Worm (Caenorhabditis elegans) whole organism, L2 larva: ENCODE measurements around the gene Y54G11A.4.
A peak's percentile ranks its signal among the peaks of the same experiment; 100 is the strongest.

Experiments
- C34F6.9 ChIP-seq: fragments of 150-350 bp; optimal IDR thresholded peaks from 2 replicates; lab custom pipeline; 2014; ENCODE audit warnings: missing biosample characterization, missing genetic modification characterization
- F13H6.1 ChIP-seq: sonication (generic microtip); optimal IDR thresholded peaks from 2 replicates; lab custom pipeline; 2016; ENCODE audit warnings: missing genetic modification characterization, missing compliant biosample characterization
- alr-1 ChIP-seq: fragments of 150-350 bp; optimal IDR thresholded peaks from 2 replicates; lab custom pipeline; 2014; ENCODE audit warnings: missing biosample characterization, missing genetic modification characterization
- aly-2 ChIP-seq: fragments of 150-350 bp; optimal IDR thresholded peaks from 2 replicates; lab custom pipeline; 2014; ENCODE audit warnings: missing biosample characterization, missing genetic modification characterization
- ama-1 ChIP-seq: fragments of 150-350 bp; optimal IDR thresholded peaks from 2 replicates; lab custom pipeline; 2018; ENCODE audit warnings: inconsistent platforms
- blmp-1 ChIP-seq: sonication (generic microtip); optimal IDR thresholded peaks from 2 replicates; lab custom pipeline; 2017; ENCODE audit warnings: missing genetic modification characterization, mild to moderate bottlenecking, missing compliant biosample characterization, antibody characterized with exemption, moderate library complexity; ENCODE audit not compliant: insufficient read depth
- crh-2 ChIP-seq: sonication (generic microtip); optimal IDR thresholded peaks from 2 replicates; lab custom pipeline; 2017; ENCODE audit warnings: missing biosample characterization, missing genetic modification characterization
- dmd-4 ChIP-seq: sonication (generic microtip); optimal IDR thresholded peaks from 2 replicates; lab custom pipeline; 2017; ENCODE audit warnings: missing biosample characterization, missing genetic modification characterization
- egl-27 ChIP-seq: sonication (generic microtip); optimal IDR thresholded peaks from 3 replicates; lab custom pipeline; 2017; ENCODE audit warnings: missing biosample characterization, missing genetic modification reagents, missing genetic modification characterization
- elt-1 ChIP-seq: fragments of 150-350 bp; optimal IDR thresholded peaks from 2 replicates; lab custom pipeline; 2014; ENCODE audit warnings: missing biosample characterization, missing genetic modification characterization
- elt-3 ChIP-seq: sonication (generic microtip); optimal IDR thresholded peaks from 2 replicates; lab custom pipeline; 2017; ENCODE audit warnings: missing biosample characterization, missing genetic modification characterization
- fos-1 ChIP-seq: fragments of 150-350 bp; optimal IDR thresholded peaks from 2 replicates; lab custom pipeline; 2014; ENCODE audit warnings: missing biosample characterization, missing genetic modification characterization
- gmeb-1 ChIP-seq: fragments of 150-350 bp; optimal IDR thresholded peaks from 2 replicates; lab custom pipeline; 2014; ENCODE audit warnings: missing biosample characterization, missing genetic modification characterization
- lin-11 ChIP-seq: fragments of 150-350 bp; sonication (generic microtip); optimal IDR thresholded peaks from 2 replicates; lab custom pipeline; 2014; ENCODE audit warnings: missing biosample characterization, missing genetic modification characterization, inconsistent platforms, mixed read lengths
- lin-13 ChIP-seq: fragments of 150-350 bp; optimal IDR thresholded peaks from 2 replicates; lab custom pipeline; 2014; ENCODE audit warnings: missing biosample characterization, missing genetic modification reagents, missing genetic modification characterization
- lin-39 ChIP-seq: fragments of 150-350 bp; optimal IDR thresholded peaks from 2 replicates; lab custom pipeline; 2014; ENCODE audit warnings: missing biosample characterization, missing genetic modification reagents, missing genetic modification characterization
- lsy-2 ChIP-seq, 2 experiments: fragments of 150-350 bp in 1 of 2; sonication (generic microtip) in 1 of 2; optimal IDR thresholded peaks; 2 replicates each; lab custom pipeline; 2014 to 2017; ENCODE audit warnings: missing biosample characterization in 2 of 2, missing genetic modification characterization in 2 of 2
- mab-5 ChIP-seq: fragments of 150-350 bp; optimal IDR thresholded peaks from 2 replicates; lab custom pipeline; 2014; ENCODE audit warnings: missing biosample characterization, missing genetic modification characterization
- mbf-1 ChIP-seq: sonication (generic microtip); optimal IDR thresholded peaks from 2 replicates; lab custom pipeline; 2017; ENCODE audit warnings: missing biosample characterization, missing genetic modification characterization
- mdl-1 ChIP-seq, 2 experiments: fragments of 150-350 bp in 1 of 2; sonication (generic microtip) in 1 of 2; optimal IDR thresholded peaks; 2 replicates each; lab custom pipeline; 2017; ENCODE audit warnings: missing biosample characterization in 2 of 2, missing genetic modification characterization in 2 of 2
- nhr-10 ChIP-seq: sonication (generic microtip); optimal IDR thresholded peaks from 2 replicates; lab custom pipeline; 2017; ENCODE audit warnings: missing biosample characterization, missing genetic modification characterization
- nhr-12 ChIP-seq: fragments of 150-350 bp; optimal IDR thresholded peaks from 2 replicates; lab custom pipeline; 2014; ENCODE audit warnings: missing biosample characterization, missing genetic modification characterization
- nhr-129 ChIP-seq: fragments of 150-350 bp; optimal IDR thresholded peaks from 2 replicates; lab custom pipeline; 2014; ENCODE audit warnings: missing biosample characterization, missing genetic modification characterization
- nhr-23 ChIP-seq: fragments of 150-350 bp; optimal IDR thresholded peaks from 2 replicates; lab custom pipeline; 2014; ENCODE audit warnings: missing biosample characterization, missing genetic modification reagents, missing genetic modification characterization
- nhr-25 ChIP-seq: fragments of 150-350 bp; sonication (generic microtip); optimal IDR thresholded peaks from 3 replicates; lab custom pipeline; 2014; ENCODE audit warnings: missing biosample characterization, missing genetic modification characterization
- nhr-6 ChIP-seq: fragments of 150-350 bp; optimal IDR thresholded peaks from 2 replicates; lab custom pipeline; 2014; ENCODE audit warnings: missing biosample characterization, missing genetic modification characterization
- nhr-77 ChIP-seq: fragments of 150-350 bp; optimal IDR thresholded peaks from 2 replicates; lab custom pipeline; 2014; ENCODE audit warnings: missing biosample characterization, missing genetic modification characterization
- peb-1 ChIP-seq: fragments of 150-350 bp; optimal IDR thresholded peaks from 2 replicates; lab custom pipeline; 2014; ENCODE audit warnings: missing biosample characterization, missing genetic modification characterization
- sem-4 ChIP-seq: fragments of 150-350 bp; optimal IDR thresholded peaks from 2 replicates; lab custom pipeline; 2014; ENCODE audit warnings: missing biosample characterization, missing genetic modification reagents, missing genetic modification characterization
- sma-3 ChIP-seq: sonication (generic microtip); optimal IDR thresholded peaks from 2 replicates; lab custom pipeline; 2016; ENCODE audit warnings: missing genetic modification reagents, missing genetic modification characterization, missing compliant biosample characterization
- sma-9 ChIP-seq, 2 experiments: fragments of 150-350 bp in 1 of 2; sonication (generic microtip) in 1 of 2; optimal IDR thresholded peaks; 2 replicates each; lab custom pipeline; 2014 to 2016; ENCODE audit warnings: missing genetic modification characterization in 2 of 2, mild to moderate bottlenecking in 1 of 2, missing biosample characterization in 1 of 2, missing compliant biosample characterization in 1 of 2, missing genetic modification reagents in 1 of 2, moderate library complexity in 1 of 2
- snpc-4 ChIP-seq: fragments of 150-350 bp; optimal IDR thresholded peaks from 2 replicates; lab custom pipeline; 2014; ENCODE audit warnings: missing biosample characterization, missing genetic modification characterization
- unc-39 ChIP-seq: fragments of 150-350 bp; optimal IDR thresholded peaks from 2 replicates; lab custom pipeline; 2014; ENCODE audit warnings: missing biosample characterization, missing genetic modification characterization
- unc-55 ChIP-seq: fragments of 150-350 bp; sonication (generic microtip); optimal IDR thresholded peaks from 3 replicates; lab custom pipeline; 2014; ENCODE audit warnings: missing biosample characterization, missing genetic modification reagents, missing genetic modification characterization
- ztf-11 ChIP-seq: sonication (generic microtip); optimal IDR thresholded peaks from 2 replicates; lab custom pipeline; 2017; ENCODE audit warnings: missing biosample characterization, missing genetic modification characterization
- ztf-4 ChIP-seq: fragments of 150-350 bp; optimal IDR thresholded peaks from 2 replicates; lab custom pipeline; 2014; ENCODE audit warnings: missing biosample characterization, missing genetic modification characterization

The Y54G11A.4 gene

ce11 chrII:14244457-14245254, 48.0 kb upstream of the Y54G11A.4 start (continued):
- TF ChIP-seq nhr-10 (tag; lab: Kevin White, UChicago) = no peak
- TF ChIP-seq unc-55 (GFP tag; lab: Kevin White, UChicago) = peak; percentile 73
- TF ChIP-seq peb-1 (tag; lab: Kevin White, UChicago) = no peak
- TF ChIP-seq lin-11 (tag; lab: Kevin White, UChicago) = no peak
- no peak for TF ChIP-seq dmd-4 (tag; lab: Kevin White, UChicago)
- TF ChIP-seq mab-5 = no peak

ce11 chrII:14247227-14247626, 45.4 kb upstream of the Y54G11A.4 start:
- TF ChIP-seq aly-2 (tag; lab: Kevin White, UChicago) = no peak
- TF ChIP-seq blmp-1 (tag; lab: Kevin White, UChicago) = no peak

ce11 chrII:14247748-14248502, 44.7 kb upstream of the Y54G11A.4 start:
- TF ChIP-seq sma-3 (GFP tag; lab: Kevin White, UChicago) (peak; percentile 60), snpc-4 (tag; lab: Kevin White, UChicago) (no peak), mbf-1 (tag; lab: Kevin White, UChicago) (no peak), nhr-129 (tag; lab: Kevin White, UChicago) (peak; percentile 51), blmp-1 (tag; lab: Kevin White, UChicago) (peak; percentile 35), nhr-23 (tag; lab: Kevin White, UChicago) (no peak), peb-1 (tag; lab: Kevin White, UChicago) (no peak), ama-1 (no peak), lin-13 (GFP tag; lab: Kevin White, UChicago) (no peak), sem-4 (tag; lab: Kevin White, UChicago) (no peak), ztf-11 (tag; lab: Kevin White, UChicago) (no peak), alr-1 (tag; lab: Kevin White, UChicago) (no peak), nhr-25 (tag; lab: Kevin White, UChicago) (peak; percentile 86), elt-1 (tag; lab: Kevin White, UChicago) (no peak), elt-3 (tag; lab: Kevin White, UChicago) (no peak), nhr-6 (tag; lab: Kevin White, UChicago) (no peak), F13H6.1 (tag; lab: Kevin White, UChicago) (peak; percentile 12), nhr-77 (tag; lab: Kevin White, UChicago) (no peak), fos-1 (tag; lab: Kevin White, UChicago) (peak; percentile 66), gmeb-1 (tag; lab: Kevin White, UChicago) (peak; percentile 36), lin-39 (no peak), crh-2 (tag; lab: Kevin White, UChicago) (peak; percentile 9), unc-39 (tag; lab: Kevin White, UChicago) (no peak)
- TF ChIP-seq, all 48 proteins: peak for 8

ce11 chrII:14249489-14249888, 43.1 kb upstream of the Y54G11A.4 start:
- TF ChIP-seq lin-39 = no peak
- peak; percentile 51 for TF ChIP-seq F13H6.1 (tag; lab: Kevin White, UChicago)
- TF ChIP-seq elt-1 (tag; lab: Kevin White, UChicago) = no peak
- TF ChIP-seq nhr-129 (tag; lab: Kevin White, UChicago) = peak; percentile 79
- peak; percentile 14 for TF ChIP-seq lin-13 (GFP tag; lab: Kevin White, UChicago)
- TF ChIP-seq mbf-1 (tag; lab: Kevin White, UChicago) = no peak
- peak; percentile 48 for TF ChIP-seq fos-1 (tag; lab: Kevin White, UChicago)
- TF ChIP-seq crh-2 (tag; lab: Kevin White, UChicago) = peak; percentile 57
- peak; percentile 56 for TF ChIP-seq sma-9 (GFP tag; optimal IDR thresholded peaks at IDR 0.05; lab: Kevin White, UChicago)
- no peak for TF ChIP-seq sma-9 (tag; optimal IDR thresholded peaks at IDR 0.05; lab: Kevin White, UChicago)
- peak; percentile 39 for TF ChIP-seq ztf-4 (tag; lab: Kevin White, UChicago)
- TF ChIP-seq mdl-1 (tag; optimal IDR thresholded peaks at IDR 0.05; lab: Kevin White, UChicago) = peak; percentile 53 to 60
- TF ChIP-seq lsy-2 (tag; optimal IDR thresholded peaks at IDR 0.05; lab: Kevin White, UChicago) = peak in 1 of 2 experiments; percentile 8
- TF ChIP-seq sem-4 (tag; lab: Kevin White, UChicago) = no peak
- TF ChIP-seq C34F6.9 = peak; percentile 43
- peak; percentile 25 for TF ChIP-seq unc-55 (GFP tag; lab: Kevin White, UChicago)
- no peak for TF ChIP-seq nhr-6 (tag; lab: Kevin White, UChicago)
- no peak for TF ChIP-seq nhr-12 (tag; lab: Kevin White, UChicago)
- peak; percentile 14 for TF ChIP-seq egl-27 (tag; lab: Kevin White, UChicago)
- TF ChIP-seq sma-3 (GFP tag; lab: Kevin White, UChicago) = peak; percentile 19
- TF ChIP-seq mab-5 = peak; percentile 31
- peak; percentile 37 for TF ChIP-seq nhr-25 (tag; lab: Kevin White, UChicago)
- TF ChIP-seq gmeb-1 (tag; lab: Kevin White, UChicago) = peak; percentile 20
